Worm (Caenorhabditis elegans) whole organism, dauer: Measurements from ENCODE around the gene ets-5.

Experiments used
- unc-62 ChIP-seq: sonication (generic microtip); optimal IDR thresholded peaks from 2 replicates; lab custom pipeline; 2017; ENCODE audit warnings: missing biosample characterization, missing genetic modification reagents, missing genetic modification characterization

Gene ets-5

ce11 chrX:5084495-5084894, at the start of gene ets-5:
ets-5 (minus strand) TSS chrX:5084526.
- TF ChIP-seq unc-62: no peak

ce11 chrX:5133980-5134379, 49.7 kb upstream of the ets-5 start, which contains the start of gene tbc-7:
tbc-7 (plus strand) TSS chrX:5134280.
- TF ChIP-seq unc-62: no peak

- no peak for TF ChIP-seq unc-62
Measured at ce11 chrX:5131760-5132159, 47.4 kb upstream of the ets-5 start.

ce11 chrX:5129447-5129846, 45.1 kb upstream of the ets-5 start:
- TF ChIP-seq unc-62: no peak

ce11 chrX:5124288-5124687, 40.0 kb upstream of the ets-5 start:
- no peak for TF ChIP-seq unc-62

- no peak for TF ChIP-seq unc-62
Measured at ce11 chrX:5122791-5123414, 38.6 kb upstream of the ets-5 start.

ce11 chrX:5122369-5122768, 38.0 kb upstream of the ets-5 start:
- TF ChIP-seq unc-62: no peak

ce11 chrX:5121789-5122188, 37.5 kb upstream of the ets-5 start:
- TF ChIP-seq unc-62: no peak

ce11 chrX:5120807-5121206, 36.5 kb upstream of the ets-5 start:
- TF ChIP-seq unc-62: no peak

- no peak for TF ChIP-seq unc-62
Measured at ce11 chrX:5120196-5120595, 35.9 kb upstream of the ets-5 start.

ce11 chrX:5119686-5120085, 35.4 kb upstream of the ets-5 start:
- no peak for TF ChIP-seq unc-62

ce11 chrX:5119246-5119645, 34.9 kb upstream of the ets-5 start:
- no peak for TF ChIP-seq unc-62

- TF ChIP-seq unc-62: no peak
Measured at ce11 chrX:5117571-5117970, 33.2 kb upstream of the ets-5 start.

- TF ChIP-seq unc-62: no peak
Measured at ce11 chrX:5116816-5117459, 32.6 kb upstream of the ets-5 start, which contains the start of gene apl-1. apl-1 (minus strand) TSS chrX:5116866.

ce11 chrX:5116180-5116579, 31.9 kb upstream of the ets-5 start:
- TF ChIP-seq unc-62: no peak

ce11 chrX:5115511-5115910, 31.2 kb upstream of the ets-5 start:
- no peak for TF ChIP-seq unc-62

- TF ChIP-seq unc-62: no peak
Measured at ce11 chrX:5111894-5112293, 27.6 kb upstream of the ets-5 start.

ce11 chrX:5109130-5109529, 24.8 kb upstream of the ets-5 start, which contains the start of gene C42D8.1:
C42D8.1 (plus strand) TSS chrX:5109506.
- no peak for TF ChIP-seq unc-62

- no peak for TF ChIP-seq unc-62
Measured at ce11 chrX:5106942-5107341, 22.6 kb upstream of the ets-5 start, which contains the start of gene C42D8.9. C42D8.9 (minus strand) TSS chrX:5107042.
